ENCODE assay signal across 3 fruit fly cellular contexts in the genomic region with DNA sequence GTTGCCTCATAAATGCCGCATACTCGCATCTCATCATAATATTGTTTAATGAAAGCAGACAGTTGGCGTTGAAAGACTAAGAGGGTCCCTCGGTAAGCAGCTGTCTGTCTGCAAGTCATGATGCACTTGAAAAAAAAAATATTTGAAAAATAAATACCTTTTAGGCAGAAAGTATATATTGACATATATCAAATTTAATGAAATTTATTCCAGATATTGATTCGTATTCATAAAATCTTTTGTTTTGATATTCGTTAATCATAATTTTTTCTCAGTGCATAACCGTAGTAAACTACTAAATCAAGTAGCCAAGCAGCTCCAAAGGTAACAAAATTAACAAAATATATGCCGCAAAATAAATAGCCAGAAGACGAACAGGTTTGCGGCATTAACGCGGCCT.
TF ChIP-seq lines count a peak whose summit lies in the region.

No protein-coding gene starts in this region.

- no peak for TF ChIP-seq CTCF in whole organism, embryonic (GFP tag; optimal IDR thresholded peaks at IDR 0.05; lab: Kevin White, UChicago)

TF ChIP-seq in whole organism, embryonic, 481 proteins besides CTCF, POLR2A, EP300 and RAD21 (continues in another document):
- no peak for TF ChIP-seq Stat92E (GFP tag; optimal IDR thresholded peaks at IDR 0.05; lab: Kevin White, UChicago)
- no peak for TF ChIP-seq Lpt (GFP tag; optimal IDR thresholded peaks at IDR 0.05; lab: Kevin White, UChicago)
- no peak for TF ChIP-seq Meics (GFP tag; optimal IDR thresholded peaks at IDR 0.05; lab: Kevin White, UChicago)
- TF ChIP-seq Rfx (GFP tag; IDR thresholded peaks at IDR 0.05; lab: Robert Waterston, UW), result 0 out of 2 replicates have a peak, but pooled peaks have one; percentile 15
- 0 out of 2 replicates have a peak, but pooled peaks have one; percentile 20 for TF ChIP-seq ttk (GFP tag; IDR thresholded peaks at IDR 0.05; lab: Robert Waterston, UW)
- peak; percentile 3 for TF ChIP-seq sens (GFP tag; lab: Kevin White, UChicago)
- TF ChIP-seq hb (GFP tag; IDR thresholded peaks at IDR 0.05; lab: Robert Waterston, UW; ENCODE audit: partially characterized antibody), result no peak
- peak; percentile 31 for TF ChIP-seq lmd (GFP tag; IDR thresholded peaks at IDR 0.05; lab: Robert Waterston, UW)
- TF ChIP-seq CG4707 (GFP tag; optimal IDR thresholded peaks at IDR 0.05; lab: Kevin White, UChicago), result no peak
- peak; percentile 51 for TF ChIP-seq gem (tag; optimal IDR thresholded peaks at IDR 0.05; lab: Kevin White, UChicago)
- TF ChIP-seq HmgD (GFP tag; optimal IDR thresholded peaks at IDR 0.05; lab: Kevin White, UChicago), result no peak
- peak; percentile 9 for TF ChIP-seq dmrt99B (tag; optimal IDR thresholded peaks at IDR 0.05; lab: Kevin White, UChicago)
- peak; percentile 45; the same call in 2 of the 3 replicates for TF ChIP-seq CG17361 (GFP tag; IDR thresholded peaks at IDR 0.05; lab: Robert Waterston, UW)
- TF ChIP-seq Fer3 (tag; optimal IDR thresholded peaks at IDR 0.05; lab: Kevin White, UChicago), result no peak
- no peak for TF ChIP-seq CG14050 (GFP tag; IDR thresholded peaks at IDR 0.05; lab: Robert Waterston, UW)
- 0 out of 2 replicates have a peak, but pooled peaks have one; percentile 26 for TF ChIP-seq Ptx1 (GFP tag; IDR thresholded peaks at IDR 0.05; lab: Robert Waterston, UW)
- peak; percentile 32 for TF ChIP-seq CG2712 (tag; optimal IDR thresholded peaks at IDR 0.05; lab: Kevin White, UChicago)
- peak; percentile 11 for TF ChIP-seq CG18262 (tag; optimal IDR thresholded peaks at IDR 0.05; lab: Kevin White, UChicago)
- TF ChIP-seq Ets97D (GFP tag; optimal IDR thresholded peaks at IDR 0.05; lab: Kevin White, UChicago), result no peak
- no peak for TF ChIP-seq Atf3 (GFP tag; optimal IDR thresholded peaks at IDR 0.05; lab: Kevin White, UChicago)
- no peak for TF ChIP-seq dpn (GFP tag; optimal IDR thresholded peaks at IDR 0.05; lab: Kevin White, UChicago)
- no peak for TF ChIP-seq CG9609 (GFP tag; optimal IDR thresholded peaks at IDR 0.05; lab: Kevin White, UChicago)
- TF ChIP-seq MTF-1 (GFP tag; optimal IDR thresholded peaks at IDR 0.05; lab: Kevin White, UChicago; ENCODE audit: borderline replicate concordance), result no peak
- TF ChIP-seq unpg (GFP tag; optimal IDR thresholded peaks at IDR 0.05; lab: Kevin White, UChicago), result peak; percentile 15
- TF ChIP-seq CG11695 (GFP tag; IDR thresholded peaks at IDR 0.05; lab: Robert Waterston, UW), result 0 out of 3 replicates have a peak, but pooled peaks have one; percentile 17
- TF ChIP-seq Atf-2 (GFP tag; optimal IDR thresholded peaks at IDR 0.05; lab: Kevin White, UChicago), result no peak
- TF ChIP-seq Drgx (GFP tag; IDR thresholded peaks at IDR 0.05; lab: Robert Waterston, UW), result peak; percentile 31; the same call in 1 of the 2 replicates
- no peak for TF ChIP-seq zfh2 (GFP tag; optimal IDR thresholded peaks at IDR 0.05; lab: Kevin White, UChicago)

TF ChIP-seq in whole organism, prepupa, 60 proteins besides CTCF, POLR2A, EP300 and RAD21:
- peak; percentile 2 for TF ChIP-seq OdsH (GFP tag; optimal IDR thresholded peaks at IDR 0.05; lab: Kevin White, UChicago)
- TF ChIP-seq Sox15 (GFP tag; optimal IDR thresholded peaks at IDR 0.05; lab: Kevin White, UChicago), result no peak
- no peak for TF ChIP-seq Sox102F (GFP tag; optimal IDR thresholded peaks at IDR 0.05; lab: Kevin White, UChicago)
- TF ChIP-seq CG10631 (GFP tag; optimal IDR thresholded peaks at IDR 0.05; lab: Kevin White, UChicago), result peak; percentile 50
- TF ChIP-seq ss (GFP tag; optimal IDR thresholded peaks at IDR 0.05; lab: Kevin White, UChicago), result peak in 1 of 2 experiments; percentile 19
- TF ChIP-seq Eip75B (GFP tag; optimal IDR thresholded peaks at IDR 0.05; lab: Kevin White, UChicago), result peak; percentile 4
- peak; percentile 42 for TF ChIP-seq CG3032 (tag; optimal IDR thresholded peaks at IDR 0.05; lab: Kevin White, UChicago)
- TF ChIP-seq Ets96B (tag; optimal IDR thresholded peaks at IDR 0.05; lab: Kevin White, UChicago), result no peak
- peak; percentile 9 for TF ChIP-seq esn (GFP tag; optimal IDR thresholded peaks at IDR 0.05; lab: Kevin White, UChicago)
- peak; percentile 11 for TF ChIP-seq CG10669 (GFP tag; optimal IDR thresholded peaks at IDR 0.05; lab: Kevin White, UChicago)
- TF ChIP-seq topi (GFP tag; optimal IDR thresholded peaks at IDR 0.05; lab: Kevin White, UChicago), result no peak
- TF ChIP-seq Met (GFP tag; optimal IDR thresholded peaks at IDR 0.05; lab: Kevin White, UChicago), result no peak
- TF ChIP-seq CG32006 (GFP tag; optimal IDR thresholded peaks at IDR 0.05; lab: Kevin White, UChicago), result peak; percentile 10
- peak; percentile 30 for TF ChIP-seq Hr4 (GFP tag; optimal IDR thresholded peaks at IDR 0.05; lab: Kevin White, UChicago)
- no peak for TF ChIP-seq Hr38 (GFP tag; optimal IDR thresholded peaks at IDR 0.05; lab: Kevin White, UChicago)
- TF ChIP-seq Eip78C (GFP tag; lab: Kevin White, UChicago), result peak; percentile 77
- 0 out of 3 replicates have a peak, but pooled peaks have one; percentile 20 for TF ChIP-seq CG8119 (GFP tag; IDR thresholded peaks at IDR 0.05; lab: Robert Waterston, UW)
- TF ChIP-seq salr (GFP tag; optimal IDR thresholded peaks at IDR 0.05; lab: Kevin White, UChicago), result no peak
- TF ChIP-seq CG6163 (GFP tag; IDR thresholded peaks at IDR 0.05; lab: Robert Waterston, UW), result peak; percentile 47; the same call in 1 of the 3 replicates
- peak; percentile 69; the same call in 2 of the 3 replicates for TF ChIP-seq eg (GFP tag; IDR thresholded peaks at IDR 0.05; lab: Robert Waterston, UW)
- TF ChIP-seq CG16779 (tag; optimal IDR thresholded peaks at IDR 0.05; lab: Kevin White, UChicago), result no peak
- TF ChIP-seq Eip93F (GFP tag; optimal IDR thresholded peaks at IDR 0.05; lab: Kevin White, UChicago), result no peak
- peak; percentile 6 for TF ChIP-seq CG3919 (GFP tag; optimal IDR thresholded peaks at IDR 0.05; lab: Kevin White, UChicago)

TF ChIP-seq in whole organism, pupa, 21 proteins besides CTCF, POLR2A, EP300 and RAD21:
- TF ChIP-seq CG15710 (tag; optimal IDR thresholded peaks at IDR 0.05; lab: Kevin White, UChicago) (no peak), Snoo (tag; optimal IDR thresholded peaks at IDR 0.05; lab: Kevin White, UChicago) (no peak), CG8159 (tag; optimal IDR thresholded peaks at IDR 0.05; lab: Kevin White, UChicago) (peak; percentile 20), CG12605 (GFP tag; IDR thresholded peaks at IDR 0.05; lab: Robert Waterston, UW) (0 out of 2 replicates have a peak, but pooled peaks have one; percentile 10), CG32121 (GFP tag; IDR thresholded peaks at IDR 0.05; lab: Robert Waterston, UW) (peak; percentile 70)
